Fruit fly (Drosophila melanogaster): ENCODE data around the gene NimC2.

DNA sequence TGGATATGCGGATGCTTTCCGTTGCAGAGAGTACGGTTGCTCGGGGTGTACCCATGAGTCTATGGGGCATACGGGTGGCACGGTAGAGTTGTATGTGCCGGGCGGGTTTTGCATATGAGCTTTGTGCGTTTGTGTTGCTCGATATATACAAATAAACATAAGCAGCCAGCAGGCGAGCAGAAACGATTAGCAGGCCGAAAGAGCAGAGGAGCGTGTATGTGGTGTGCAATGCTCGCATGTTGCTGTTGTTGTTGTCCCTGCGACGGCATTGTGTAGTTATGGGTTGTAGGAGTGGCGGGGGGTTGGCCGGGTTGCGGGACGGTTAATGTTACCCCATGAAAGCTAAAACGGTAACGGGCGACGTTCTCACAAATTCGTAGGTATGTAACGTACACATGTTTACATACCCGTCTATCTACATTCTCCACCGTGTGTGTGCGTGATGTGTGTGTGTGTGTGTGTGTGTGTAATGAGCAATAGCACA is 41.8 kb downstream of the NimC2 start:
- TF ChIP-seq Hr96 (GFP tag; optimal IDR thresholded peaks at IDR 0.05): no peak
- TF ChIP-seq Crg-1 (GFP tag; optimal IDR thresholded peaks at IDR 0.05): no peak
- TF ChIP-seq Clk (GFP tag; optimal IDR thresholded peaks at IDR 0.05): no peak
- no peak for TF ChIP-seq CG14711 (tag; optimal IDR thresholded peaks at IDR 0.05)
- TF ChIP-seq cnc (optimal IDR thresholded peaks at IDR 0.05): no peak
- TF ChIP-seq CG33017 (tag; optimal IDR thresholded peaks at IDR 0.05): no peak
- peak; percentile 74 for TF ChIP-seq ovo (GFP tag; optimal IDR thresholded peaks at IDR 0.05)
- no peak for TF ChIP-seq cic (GFP tag; optimal IDR thresholded peaks at IDR 0.05)
- TF ChIP-seq CG11617 (GFP tag; optimal IDR thresholded peaks at IDR 0.05): no peak
- no peak for TF ChIP-seq kay (GFP tag; ENCODE audit: borderline replicate concordance)
- no peak for TF ChIP-seq tj (GFP tag; optimal IDR thresholded peaks at IDR 0.05)

All from whole organism, adult.